Worm (Caenorhabditis elegans) whole organism, L1 larva: Measurements from ENCODE around the gene Y57G11A.5.

Experiments
- F16B12.6 ChIP-seq: fragments of 150-350 bp; optimal IDR thresholded peaks from 2 replicates; lab custom pipeline; 2014; ENCODE audit warnings: missing biosample characterization, missing genetic modification characterization
- Y116A8C.19 ChIP-seq: sonication (generic microtip); optimal IDR thresholded peaks from 2 replicates; lab custom pipeline; 2016; ENCODE audit warnings: missing compliant biosample characterization, missing genetic modification characterization, borderline replicate concordance
- ceh-82 ChIP-seq, 3 experiments: fragments of 150-350 bp in 1 of 3; sonication (generic microtip) in 2 of 3; optimal IDR thresholded peaks; 2 replicates each; lab custom pipeline; 2014 to 2017; ENCODE audit warnings: missing biosample characterization in 3 of 3, missing genetic modification characterization in 3 of 3
- ces-1 ChIP-seq: fragments of 150-350 bp; optimal IDR thresholded peaks from 2 replicates; lab custom pipeline; 2014; ENCODE audit warnings: missing biosample characterization, missing genetic modification reagents, missing genetic modification characterization
- fos-1 ChIP-seq: fragments of 150-350 bp; optimal IDR thresholded peaks from 2 replicates; lab custom pipeline; 2014; ENCODE audit warnings: missing biosample characterization, missing genetic modification characterization
- nhr-76 ChIP-seq: sonication (generic microtip); optimal IDR thresholded peaks from 2 replicates; lab custom pipeline; 2017; ENCODE audit warnings: missing biosample characterization, missing genetic modification characterization
- pqm-1 ChIP-seq: sonication (generic microtip); optimal IDR thresholded peaks from 3 replicates; lab custom pipeline; 2017; ENCODE audit warnings: missing biosample characterization, missing genetic modification characterization
- unc-62 ChIP-seq: fragments of 150-350 bp; optimal IDR thresholded peaks from 2 replicates; lab custom pipeline; 2014; ENCODE audit warnings: missing biosample characterization, missing genetic modification reagents, missing genetic modification characterization

- no peak for TF ChIP-seq nhr-76 (tag; lab: Kevin White, UChicago)
- no peak for TF ChIP-seq F16B12.6 (tag; lab: Kevin White, UChicago)
- no peak for TF ChIP-seq pqm-1 (tag; lab: Kevin White, UChicago)
- TF ChIP-seq ces-1: no peak
- TF ChIP-seq Y116A8C.19 (tag; lab: Kevin White, UChicago): no peak
- no peak for TF ChIP-seq fos-1
- no peak for TF ChIP-seq ceh-82 (tag; optimal IDR thresholded peaks at IDR 0.05; lab: Kevin White, UChicago)
- TF ChIP-seq unc-62 (GFP tag; lab: Kevin White, UChicago): no peak
These were observed 17.7 kb upstream of the Y57G11A.5 start for ce11 chrIV:14530031-14530430.
